Worm (Caenorhabditis elegans) whole organism, L4/young adult: Measurements from ENCODE around the gene nhr-183.

Source experiments
- dao-5 ChIP-seq: sonication (generic microtip); optimal IDR thresholded peaks from 2 replicates; lab custom pipeline; 2016; ENCODE audit warnings: missing genotype, missing genetic modification characterization, moderate library complexity, missing compliant biosample characterization
- him-1 ChIP-seq: sonication (generic microtip); optimal IDR thresholded peaks from 2 replicates; lab custom pipeline; 2016; ENCODE audit warnings: missing genotype, missing genetic modification reagents, missing genetic modification characterization, missing compliant biosample characterization

DNA sequence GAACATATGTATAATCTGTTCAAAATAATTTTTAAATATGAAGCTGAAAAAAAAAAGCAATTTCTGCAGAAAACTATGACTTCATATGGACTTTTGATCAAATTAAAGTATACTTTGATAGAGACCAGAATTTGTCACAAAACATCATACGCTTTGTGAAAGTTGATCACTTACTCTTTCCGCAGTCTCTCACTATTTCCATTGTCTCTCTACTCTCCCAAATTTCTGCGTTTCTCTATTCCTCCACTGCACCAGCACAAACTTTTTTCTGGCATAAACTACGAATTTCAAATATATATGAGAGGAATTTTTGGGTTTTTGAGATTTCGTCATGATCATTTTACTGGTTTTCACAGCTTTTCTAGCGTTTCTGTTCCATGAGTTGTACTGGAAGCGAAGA is 28.6 kb downstream of the nhr-183 start, which contains the start of gene cyp-33C4:
- TF ChIP-seq him-1 (tag; lab: Kevin White, UChicago) (no peak), dao-5 (no peak)
